Fruit fly (Drosophila melanogaster) whole organism, wandering third instar larva: Measurements from ENCODE around the gene CG18744.

Experiments
- CG32264 ChIP-seq: fragments of 200-800 bp; sonication (Bioruptor generic); optimal IDR thresholded peaks from 2 replicates; lab custom pipeline; 2016; ENCODE audit warnings: missing biosample characterization, missing genetic modification characterization
- CG9705 ChIP-seq: fragments of 200-800 bp; sonication (Bioruptor generic); optimal IDR thresholded peaks from 2 replicates; lab custom pipeline; 2018; ENCODE audit warnings: missing biosample characterization, mild to moderate bottlenecking, missing genetic modification characterization
- CrebA ChIP-seq: fragments of 200-800 bp; sonication (Bioruptor generic); optimal IDR thresholded peaks from 2 replicates; lab custom pipeline; 2016; ENCODE audit warnings: missing biosample characterization, mild to moderate bottlenecking, missing genetic modification characterization, borderline replicate concordance
- Dfd ChIP-seq: fragments of >200 bp; optimal IDR thresholded peaks from 2 replicates; lab custom pipeline; 2017; ENCODE audit warnings: missing biosample characterization, missing genetic modification characterization
- Dif ChIP-seq: fragments of 200-275, 200-300 bp; sonication (Bioruptor generic); optimal IDR thresholded peaks from 2 replicates; lab custom pipeline; 2018; ENCODE audit warnings: missing biosample characterization, missing genetic modification characterization; ENCODE audit not compliant: partially characterized antibody
- GATAd ChIP-seq: sonication (Bioruptor generic); optimal IDR thresholded peaks from 2 replicates; lab custom pipeline; 2016; ENCODE audit warnings: missing biosample characterization, missing genetic modification characterization
- Hnf4 ChIP-seq: fragments of 200-800 bp; sonication (Bioruptor generic); optimal IDR thresholded peaks from 2 replicates; lab custom pipeline; 2016; ENCODE audit warnings: missing biosample characterization, mild to moderate bottlenecking, missing genetic modification characterization
- Hr78 ChIP-seq: fragments of >200 bp; optimal IDR thresholded peaks from 2 replicates; lab custom pipeline; 2017; ENCODE audit warnings: missing biosample characterization, missing genetic modification characterization
- Hr83 ChIP-seq: fragments of 200-300 bp; sonication (Bioruptor generic); optimal IDR thresholded peaks from 2 replicates; lab custom pipeline; 2016; ENCODE audit warnings: missing biosample characterization, mild to moderate bottlenecking, missing genetic modification characterization, moderate library complexity; ENCODE audit not compliant: poor library complexity, severe bottlenecking
- Jra ChIP-seq: sonication (Bioruptor generic); optimal IDR thresholded peaks from 2 replicates; lab custom pipeline; 2016; ENCODE audit warnings: missing biosample characterization, missing genetic modification characterization
- Mio ChIP-seq: sonication (Bioruptor generic); optimal IDR thresholded peaks from 2 replicates; lab custom pipeline; 2016; ENCODE audit warnings: missing biosample characterization, missing genetic modification characterization
- Myc ChIP-seq: fragments of >200 bp; optimal IDR thresholded peaks from 2 replicates; lab custom pipeline; 2017
- OdsH ChIP-seq: fragments of 200-800 bp; sonication (Bioruptor generic); optimal IDR thresholded peaks from 2 replicates; lab custom pipeline; 2016; ENCODE audit warnings: missing biosample characterization, mild to moderate bottlenecking, missing genetic modification characterization
- Rel ChIP-seq, 2 experiments: fragments of 200-800 bp; sonication (Bioruptor generic) in 1 of 2; optimal IDR thresholded peaks; 2 replicates in 1 of 2; 3 replicates in 1 of 2; lab custom pipeline; 2016 to 2019; ENCODE audit warnings: mild to moderate bottlenecking in 2 of 2, missing biosample characterization in 2 of 2, missing genetic modification characterization in 2 of 2, moderate library complexity in 1 of 2
- Sp1 ChIP-seq: fragments of 200-800 bp; sonication (Bioruptor generic); optimal IDR thresholded peaks from 3 replicates; lab custom pipeline; 2019; ENCODE audit warnings: missing biosample characterization, mild to moderate bottlenecking, missing genetic modification characterization, moderate library complexity
- Vsx2 ChIP-seq: fragments of 200-300, 225-300 bp; sonication (Bioruptor generic); optimal IDR thresholded peaks from 2 replicates; lab custom pipeline; 2018; ENCODE audit warnings: missing biosample characterization, missing genetic modification characterization; ENCODE audit not compliant: partially characterized antibody
- br ChIP-seq: fragments of 200-800 bp; sonication (Bioruptor generic); optimal IDR thresholded peaks from 2 replicates; lab custom pipeline; 2016; ENCODE audit warnings: missing biosample characterization, missing genetic modification characterization
- brk ChIP-seq: fragments of 200-800 bp; sonication (Bioruptor generic); optimal IDR thresholded peaks from 2 replicates; lab custom pipeline; 2016; ENCODE audit warnings: missing biosample characterization, mild to moderate bottlenecking, missing genetic modification characterization
- dl ChIP-seq, 2 experiments: fragments of 175-275, 200-275 bp in 1 of 2; fragments of 200-275 bp in 1 of 2; sonication (Bioruptor generic); optimal IDR thresholded peaks; lab custom pipeline; 2018; ENCODE audit warnings: mild to moderate bottlenecking in 2 of 2, missing biosample characterization in 2 of 2, missing genetic modification characterization in 2 of 2, moderate library complexity in 2 of 2; ENCODE audit not compliant: partially characterized antibody in 2 of 2, insufficient read depth in 1 of 2
- dsf ChIP-seq: sonication (Bioruptor generic); optimal IDR thresholded peaks from 2 replicates; lab custom pipeline; 2016; ENCODE audit warnings: missing biosample characterization, missing genetic modification characterization, borderline replicate concordance
- ey ChIP-seq: fragments of 200-800 bp; sonication (Bioruptor generic); optimal IDR thresholded peaks from 2 replicates; lab custom pipeline; 2016; ENCODE audit warnings: missing biosample characterization, missing genetic modification characterization
- foxo ChIP-seq, 2 experiments: fragments of 200-800 bp; sonication (Bioruptor generic); optimal IDR thresholded peaks; 2 replicates in 1 of 2; 3 replicates in 1 of 2; lab custom pipeline; 2016 to 2017; ENCODE audit warnings: missing biosample characterization in 2 of 2, missing genetic modification characterization in 2 of 2
- fru ChIP-seq: fragments of 200-800 bp; sonication (Bioruptor generic); optimal IDR thresholded peaks from 3 replicates; lab custom pipeline; 2016; ENCODE audit warnings: missing biosample characterization, mild to moderate bottlenecking, missing genetic modification characterization
- h ChIP-seq: fragments of 200-800 bp; sonication (Bioruptor generic); optimal IDR thresholded peaks from 3 replicates; lab custom pipeline; 2016; ENCODE audit warnings: missing biosample characterization, mild to moderate bottlenecking, missing genetic modification characterization
- jim ChIP-seq: fragments of 175-275, 200-325 bp; sonication (Bioruptor generic); optimal IDR thresholded peaks from 2 replicates; lab custom pipeline; 2016; ENCODE audit warnings: missing biosample characterization, mild to moderate bottlenecking, missing genetic modification characterization
- lola ChIP-seq: fragments of >200 bp; optimal IDR thresholded peaks from 2 replicates; lab custom pipeline; 2017; ENCODE audit warnings: missing biosample characterization, missing genetic modification characterization
- psq ChIP-seq: fragments of 200-800 bp; sonication (Bioruptor generic); optimal IDR thresholded peaks from 3 replicates; lab custom pipeline; 2017; ENCODE audit warnings: missing biosample characterization, mild to moderate bottlenecking, missing genetic modification characterization, moderate library complexity
- rgr ChIP-seq: fragments of 200-800 bp; sonication (Bioruptor generic); optimal IDR thresholded peaks from 3 replicates; lab custom pipeline; 2016; ENCODE audit warnings: missing biosample characterization, mild to moderate bottlenecking, missing genetic modification characterization
- sage ChIP-seq: fragments of 200-800 bp; sonication (Bioruptor generic); optimal IDR thresholded peaks from 2 replicates; lab custom pipeline; 2016; ENCODE audit warnings: missing biosample characterization, mild to moderate bottlenecking, missing genetic modification characterization
- tai ChIP-seq: sonication (Bioruptor generic); optimal IDR thresholded peaks from 2 replicates; lab custom pipeline; 2016; ENCODE audit warnings: missing biosample characterization, missing genetic modification characterization
- woc ChIP-seq: sonication (Bioruptor generic); optimal IDR thresholded peaks from 2 replicates; lab custom pipeline; 2016; ENCODE audit warnings: missing biosample characterization, mild to moderate bottlenecking, missing genetic modification characterization

The CG18744 gene

dm6 chr3R:7771656-7772055 lies 26.9 kb downstream of the CG18744 start, which contains the start of gene CG11286:
CG11286 (minus strand) TSS chr3R:7771756.
- TF ChIP-seq fru (GFP tag; lab: Kevin White, UChicago) (no peak), CG32264 (GFP tag; lab: Kevin White, UChicago) (no peak), Hr83 (no peak), dl (GFP tag; optimal IDR thresholded peaks at IDR 0.05; lab: Kevin White, UChicago; ENCODE audit: insufficient read depth in 1 of 2, partially characterized antibody in 2 of 2) (no peak), ey (GFP tag; lab: Kevin White, UChicago) (no peak), CrebA (GFP tag; lab: Kevin White, UChicago) (no peak), dsf (GFP tag; lab: Kevin White, UChicago) (no peak), foxo (GFP tag; optimal IDR thresholded peaks at IDR 0.05; lab: Kevin White, UChicago) (no peak), woc (GFP tag; lab: Kevin White, UChicago) (no peak), Sp1 (GFP tag; lab: Kevin White, UChicago) (no peak), Vsx2 (GFP tag; lab: Kevin White, UChicago) (no peak)

- TF ChIP-seq Hr78 (GFP tag; lab: Kevin White, UChicago) (no peak), psq (GFP tag; lab: Kevin White, UChicago) (no peak), h (GFP tag; lab: Kevin White, UChicago) (no peak), CrebA (GFP tag; lab: Kevin White, UChicago) (no peak), Vsx2 (GFP tag; lab: Kevin White, UChicago) (no peak), Rel (GFP tag; optimal IDR thresholded peaks at IDR 0.05; lab: Kevin White, UChicago) (no peak), Rel (tag; optimal IDR thresholded peaks at IDR 0.05; lab: Kevin White, UChicago) (peak; percentile 55)
Observed at dm6 chr3R:7760970-7761558, 37.5 kb downstream of the CG18744 start.

- TF ChIP-seq Hr78 (GFP tag; lab: Kevin White, UChicago) (no peak), CG32264 (GFP tag; lab: Kevin White, UChicago) (no peak), CrebA (GFP tag; lab: Kevin White, UChicago) (no peak), Dif (no peak), h (GFP tag; lab: Kevin White, UChicago) (no peak), Mio (no peak), Rel (GFP tag; optimal IDR thresholded peaks at IDR 0.05; lab: Kevin White, UChicago) (no peak), Rel (tag; optimal IDR thresholded peaks at IDR 0.05; lab: Kevin White, UChicago) (no peak), CG9705 (no peak)
Observed at dm6 chr3R:7759486-7759885, 39.1 kb downstream of the CG18744 start, which contains the start of gene Sp7. Sp7 (plus strand) TSS chr3R:7759786.

- TF ChIP-seq ey (GFP tag; lab: Kevin White, UChicago) (no peak), rgr (GFP tag; lab: Kevin White, UChicago) (no peak), psq (GFP tag; lab: Kevin White, UChicago) (no peak), Dfd (GFP tag; lab: Kevin White, UChicago) (no peak), Hnf4 (no peak), OdsH (GFP tag; lab: Kevin White, UChicago) (no peak), fru (GFP tag; lab: Kevin White, UChicago) (no peak), jim (no peak)
- TF ChIP-seq, all 38 proteins: peak for 0
Observed at dm6 chr3R:7757822-7758221, 40.7 kb downstream of the CG18744 start, which contains the start of gene CG10919. CG10919 (plus strand) TSS chr3R:7758122.

dm6 chr3R:7753518-7753917 lies 45.1 kb downstream of the CG18744 start:
- TF ChIP-seq Vsx2 (GFP tag; lab: Kevin White, UChicago) (no peak), Hnf4 (no peak), ey (GFP tag; lab: Kevin White, UChicago) (no peak), Hr83 (no peak), brk (GFP tag; lab: Kevin White, UChicago) (no peak), dl (GFP tag; optimal IDR thresholded peaks at IDR 0.05; lab: Kevin White, UChicago; ENCODE audit: insufficient read depth in 1 of 2, partially characterized antibody in 2 of 2) (no peak), sage (no peak), Dif (no peak), jim (no peak), woc (GFP tag; lab: Kevin White, UChicago) (no peak), br (GFP tag; lab: Kevin White, UChicago) (no peak), Sp1 (GFP tag; lab: Kevin White, UChicago) (no peak), Dfd (GFP tag; lab: Kevin White, UChicago) (no peak), GATAd (no peak), Rel (GFP tag; optimal IDR thresholded peaks at IDR 0.05; lab: Kevin White, UChicago) (no peak), Rel (tag; optimal IDR thresholded peaks at IDR 0.05; lab: Kevin White, UChicago) (no peak), Myc (lab: Kevin White, UChicago) (no peak), lola (no peak), Jra (GFP tag; lab: Kevin White, UChicago) (no peak), tai (GFP tag; lab: Kevin White, UChicago) (no peak)
